Fruit fly (Drosophila melanogaster) whole organism, wandering third instar larva: ENCODE data around the gene rictor.

Source experiments
- Abd-B ChIP-seq: fragments of >200 bp; optimal IDR thresholded peaks from 2 replicates; lab custom pipeline; 2017; ENCODE audit warnings: missing biosample characterization, missing genetic modification characterization
- CG32264 ChIP-seq: fragments of 200-800 bp; sonication (Bioruptor generic); optimal IDR thresholded peaks from 2 replicates; lab custom pipeline; 2016; ENCODE audit warnings: missing biosample characterization, missing genetic modification characterization
- CG9705 ChIP-seq: fragments of 200-800 bp; sonication (Bioruptor generic); optimal IDR thresholded peaks from 2 replicates; lab custom pipeline; 2018; ENCODE audit warnings: missing biosample characterization, mild to moderate bottlenecking, missing genetic modification characterization
- CrebA ChIP-seq: fragments of 200-800 bp; sonication (Bioruptor generic); optimal IDR thresholded peaks from 2 replicates; lab custom pipeline; 2016; ENCODE audit warnings: missing biosample characterization, mild to moderate bottlenecking, missing genetic modification characterization, borderline replicate concordance
- Dif ChIP-seq: fragments of 200-275, 200-300 bp; sonication (Bioruptor generic); optimal IDR thresholded peaks from 2 replicates; lab custom pipeline; 2018; ENCODE audit warnings: missing biosample characterization, missing genetic modification characterization; ENCODE audit not compliant: partially characterized antibody
- HLH106 ChIP-seq: fragments of 200-800 bp; optimal IDR thresholded peaks from 3 replicates; lab custom pipeline; 2019; ENCODE audit warnings: missing biosample characterization, mild to moderate bottlenecking, missing genetic modification characterization, moderate library complexity
- Hr78 ChIP-seq: fragments of >200 bp; optimal IDR thresholded peaks from 2 replicates; lab custom pipeline; 2017; ENCODE audit warnings: missing biosample characterization, missing genetic modification characterization
- Jra ChIP-seq: sonication (Bioruptor generic); optimal IDR thresholded peaks from 2 replicates; lab custom pipeline; 2016; ENCODE audit warnings: missing biosample characterization, missing genetic modification characterization
- Mio ChIP-seq: sonication (Bioruptor generic); optimal IDR thresholded peaks from 2 replicates; lab custom pipeline; 2016; ENCODE audit warnings: missing biosample characterization, missing genetic modification characterization
- Myc ChIP-seq: fragments of >200 bp; optimal IDR thresholded peaks from 2 replicates; lab custom pipeline; 2017
- N ChIP-seq: fragments of >200 bp; optimal IDR thresholded peaks from 2 replicates; lab custom pipeline; 2018; ENCODE audit warnings: missing biosample characterization, missing external identifiers, missing genetic modification characterization
- OdsH ChIP-seq: fragments of 200-800 bp; sonication (Bioruptor generic); optimal IDR thresholded peaks from 2 replicates; lab custom pipeline; 2016; ENCODE audit warnings: missing biosample characterization, mild to moderate bottlenecking, missing genetic modification characterization
- Rel ChIP-seq, 2 experiments: fragments of 200-800 bp; sonication (Bioruptor generic) in 1 of 2; optimal IDR thresholded peaks; 2 replicates in 1 of 2; 3 replicates in 1 of 2; lab custom pipeline; 2016 to 2019; ENCODE audit warnings: mild to moderate bottlenecking in 2 of 2, missing biosample characterization in 2 of 2, missing genetic modification characterization in 2 of 2, moderate library complexity in 1 of 2
- Sp1 ChIP-seq: fragments of 200-800 bp; sonication (Bioruptor generic); optimal IDR thresholded peaks from 3 replicates; lab custom pipeline; 2019; ENCODE audit warnings: missing biosample characterization, mild to moderate bottlenecking, missing genetic modification characterization, moderate library complexity
- Vsx2 ChIP-seq: fragments of 200-300, 225-300 bp; sonication (Bioruptor generic); optimal IDR thresholded peaks from 2 replicates; lab custom pipeline; 2018; ENCODE audit warnings: missing biosample characterization, missing genetic modification characterization; ENCODE audit not compliant: partially characterized antibody
- brk ChIP-seq: fragments of 200-800 bp; sonication (Bioruptor generic); optimal IDR thresholded peaks from 2 replicates; lab custom pipeline; 2016; ENCODE audit warnings: missing biosample characterization, mild to moderate bottlenecking, missing genetic modification characterization
- dl ChIP-seq, 2 experiments: fragments of 175-275, 200-275 bp in 1 of 2; fragments of 200-275 bp in 1 of 2; sonication (Bioruptor generic); optimal IDR thresholded peaks; lab custom pipeline; 2018; ENCODE audit warnings: mild to moderate bottlenecking in 2 of 2, missing biosample characterization in 2 of 2, missing genetic modification characterization in 2 of 2, moderate library complexity in 2 of 2; ENCODE audit not compliant: partially characterized antibody in 2 of 2, insufficient read depth in 1 of 2
- ey ChIP-seq: fragments of 200-800 bp; sonication (Bioruptor generic); optimal IDR thresholded peaks from 2 replicates; lab custom pipeline; 2016; ENCODE audit warnings: missing biosample characterization, missing genetic modification characterization
- foxo ChIP-seq, 2 experiments: fragments of 200-800 bp; sonication (Bioruptor generic); optimal IDR thresholded peaks; 2 replicates in 1 of 2; 3 replicates in 1 of 2; lab custom pipeline; 2016 to 2017; ENCODE audit warnings: missing biosample characterization in 2 of 2, missing genetic modification characterization in 2 of 2
- fru ChIP-seq: fragments of 200-800 bp; sonication (Bioruptor generic); optimal IDR thresholded peaks from 3 replicates; lab custom pipeline; 2016; ENCODE audit warnings: missing biosample characterization, mild to moderate bottlenecking, missing genetic modification characterization
- h ChIP-seq: fragments of 200-800 bp; sonication (Bioruptor generic); optimal IDR thresholded peaks from 3 replicates; lab custom pipeline; 2016; ENCODE audit warnings: missing biosample characterization, mild to moderate bottlenecking, missing genetic modification characterization
- jim ChIP-seq: fragments of 175-275, 200-325 bp; sonication (Bioruptor generic); optimal IDR thresholded peaks from 2 replicates; lab custom pipeline; 2016; ENCODE audit warnings: missing biosample characterization, mild to moderate bottlenecking, missing genetic modification characterization
- lola ChIP-seq: fragments of >200 bp; optimal IDR thresholded peaks from 2 replicates; lab custom pipeline; 2017; ENCODE audit warnings: missing biosample characterization, missing genetic modification characterization
- psq ChIP-seq: fragments of 200-800 bp; sonication (Bioruptor generic); optimal IDR thresholded peaks from 3 replicates; lab custom pipeline; 2017; ENCODE audit warnings: missing biosample characterization, mild to moderate bottlenecking, missing genetic modification characterization, moderate library complexity
- rgr ChIP-seq: fragments of 200-800 bp; sonication (Bioruptor generic); optimal IDR thresholded peaks from 3 replicates; lab custom pipeline; 2016; ENCODE audit warnings: missing biosample characterization, mild to moderate bottlenecking, missing genetic modification characterization
- tai ChIP-seq: sonication (Bioruptor generic); optimal IDR thresholded peaks from 2 replicates; lab custom pipeline; 2016; ENCODE audit warnings: missing biosample characterization, missing genetic modification characterization
- woc ChIP-seq: sonication (Bioruptor generic); optimal IDR thresholded peaks from 2 replicates; lab custom pipeline; 2016; ENCODE audit warnings: missing biosample characterization, mild to moderate bottlenecking, missing genetic modification characterization

Gene rictor

dm6 chrX:19278395-19278794 lies 17.4 kb upstream of the rictor start:
- TF ChIP-seq CG9705 (GFP tag; lab: Kevin White, UChicago) = no peak
- TF ChIP-seq ey = no peak
- no peak for TF ChIP-seq Vsx2 (GFP tag; lab: Kevin White, UChicago)
- TF ChIP-seq rgr = no peak
- TF ChIP-seq Abd-B (GFP tag; lab: Kevin White, UChicago) = no peak
- no peak for TF ChIP-seq N (GFP tag; lab: Kevin White, UChicago)
- no peak for TF ChIP-seq tai (GFP tag; lab: Kevin White, UChicago)
- TF ChIP-seq, all 38 proteins: peak for 0

- no peak for TF ChIP-seq Hr78 (GFP tag; lab: Kevin White, UChicago)
- no peak for TF ChIP-seq Jra (GFP tag; lab: Kevin White, UChicago)
- TF ChIP-seq foxo (GFP tag; optimal IDR thresholded peaks at IDR 0.05; lab: Kevin White, UChicago) = no peak
- TF ChIP-seq Abd-B (GFP tag; lab: Kevin White, UChicago) = no peak
- no peak for TF ChIP-seq brk (GFP tag; lab: Kevin White, UChicago)
- no peak for TF ChIP-seq dl (GFP tag; optimal IDR thresholded peaks at IDR 0.05; lab: Kevin White, UChicago; ENCODE audit: insufficient read depth in 1 of 2, partially characterized antibody in 2 of 2)
- no peak for TF ChIP-seq h
- TF ChIP-seq ey = no peak
- no peak for TF ChIP-seq lola (GFP tag; lab: Kevin White, UChicago)
- no peak for TF ChIP-seq fru (GFP tag; lab: Kevin White, UChicago)
- TF ChIP-seq Myc (lab: Kevin White, UChicago) = no peak
- no peak for TF ChIP-seq psq (GFP tag; lab: Kevin White, UChicago)
These were observed 15.6 kb upstream of the rictor start, which contains the start of the genes CG32537 and CG32536 for dm6 chrX:19276489-19277117. TSS of gene CG32537 (minus strand) at chrX:19276539. TSS of gene CG32536 (minus strand) at chrX:19276898.

- TF ChIP-seq h = no peak
- TF ChIP-seq Myc (lab: Kevin White, UChicago) = no peak
- no peak for TF ChIP-seq woc (GFP tag; lab: Kevin White, UChicago)
- TF ChIP-seq jim (GFP tag; lab: Kevin White, UChicago) = peak; percentile 36
- peak; percentile 25 for TF ChIP-seq OdsH
- no peak for TF ChIP-seq Rel (GFP tag; optimal IDR thresholded peaks at IDR 0.05; lab: Kevin White, UChicago)
- TF ChIP-seq Rel (tag; optimal IDR thresholded peaks at IDR 0.05; lab: Kevin White, UChicago) = peak; percentile 53
- peak; percentile 20 for TF ChIP-seq ey
- TF ChIP-seq fru (GFP tag; lab: Kevin White, UChicago) = no peak
These were observed 7.5 kb upstream of the rictor start, which contains the start of gene CG8010 for dm6 chrX:19268484-19269068. TSS of gene CG8010 (minus strand) at chrX:19268896.

- TF ChIP-seq Mio (GFP tag; lab: Kevin White, UChicago) (no peak), h (no peak), CrebA (GFP tag; lab: Kevin White, UChicago) (no peak), lola (GFP tag; lab: Kevin White, UChicago) (no peak), woc (GFP tag; lab: Kevin White, UChicago) (no peak), brk (GFP tag; lab: Kevin White, UChicago) (no peak), Dif (GFP tag; lab: Kevin White, UChicago) (no peak), rgr (no peak), Sp1 (no peak), CG32264 (GFP tag; lab: Kevin White, UChicago) (no peak), Vsx2 (GFP tag; lab: Kevin White, UChicago) (no peak)
These were observed 4.9 kb upstream of the rictor start for dm6 chrX:19265802-19266479.

- no peak for TF ChIP-seq CG32264 (GFP tag; lab: Kevin White, UChicago)
These were observed 3.4 kb upstream of the rictor start for dm6 chrX:19264396-19264795.

dm6 chrX:19262553-19262952 lies 1.5 kb upstream of the rictor start:
- TF ChIP-seq lola (GFP tag; lab: Kevin White, UChicago) = no peak
- no peak for TF ChIP-seq foxo (GFP tag; optimal IDR thresholded peaks at IDR 0.05; lab: Kevin White, UChicago)
- TF ChIP-seq HLH106 (tag; lab: Kevin White, UChicago) = peak; percentile 14
